Worm (Caenorhabditis elegans) whole organism, young adult: Measurements from ENCODE around the gene citk-1.

ENCODE experiments used
- snpc-1.3 ChIP-seq: sonication (generic microtip); optimal IDR thresholded peaks from 2 replicates; lab custom pipeline; 2017; ENCODE audit warnings: missing genetic modification characterization, mild to moderate bottlenecking, missing compliant biosample characterization, antibody characterized with exemption, moderate library complexity, missing genotype, missing genetic modification reagents; ENCODE audit not compliant: insufficient read depth
- snpc-4 ChIP-seq, 5 experiments: fragments of 150-350 bp in 1 of 5; sonication (generic microtip) in 4 of 5; optimal IDR thresholded peaks; 2 replicates each; lab custom pipeline; 2014 to 2018; ENCODE audit warnings: missing genetic modification characterization in 5 of 5, missing biosample characterization in 3 of 5, antibody characterized with exemption in 2 of 5, mild to moderate bottlenecking in 2 of 5, missing compliant biosample characterization in 2 of 5, missing genotype in 2 of 5, moderate library complexity in 2 of 5, missing genetic modification reagents in 1 of 5
- ztf-3 ChIP-seq: fragments of 200-800 bp; sonication (Bioruptor generic); optimal IDR thresholded peaks from 2 replicates; lab custom pipeline; 2018; ENCODE audit warnings: mild to moderate bottlenecking, missing genetic modification characterization, missing compliant biosample characterization

DNA sequence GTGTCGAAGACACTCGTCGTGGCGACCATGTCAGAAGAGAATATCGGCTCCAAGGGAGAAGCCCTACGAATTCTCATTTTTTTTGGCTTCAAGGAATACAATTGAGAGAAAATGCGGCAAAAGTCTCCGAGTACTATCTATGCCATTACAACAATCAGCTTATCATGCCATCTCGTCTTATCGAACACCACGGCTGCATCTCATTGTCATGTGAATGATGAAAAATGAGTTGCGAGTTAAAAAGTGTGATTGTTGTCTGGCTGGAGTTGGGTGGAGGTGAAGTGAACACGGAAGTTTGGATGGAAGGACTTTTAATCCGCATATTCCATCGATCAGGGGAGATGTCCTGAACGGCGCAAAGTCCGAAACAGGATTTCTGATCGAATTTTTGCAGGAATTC is 47.8 kb upstream of the citk-1 start:
- TF ChIP-seq ztf-3 (no peak), snpc-4 (GFP tag; optimal IDR thresholded peaks at IDR 0.05; lab: Kevin White, UChicago) (no peak), snpc-4 (tag; optimal IDR thresholded peaks at IDR 0.05; lab: Kevin White, UChicago) (no peak), snpc-1.3 (tag; lab: Kevin White, UChicago) (no peak)
